Fruit fly (Drosophila melanogaster) whole organism, embryonic: ENCODE measurements around the gene Tsen34.

Experiments
- Blimp-1 ChIP-seq: fragments of 200-800 bp; sonication (Bioruptor generic); optimal IDR thresholded peaks from 3 replicates; lab custom pipeline; 2018; ENCODE audit warnings: missing biosample characterization, missing genetic modification characterization, mild to moderate bottlenecking, moderate library complexity, missing genetic modification reagents
- CG10147 ChIP-seq: fragments of 200-800 bp; sonication (Bioruptor generic); optimal IDR thresholded peaks from 2 replicates; lab custom pipeline; 2019; ENCODE audit warnings: missing biosample characterization, mild to moderate bottlenecking, missing genetic modification characterization, moderate library complexity
- CG10209 ChIP-seq: fragments of 200-800 bp; sonication (Bioruptor generic); optimal IDR thresholded peaks from 3 replicates; lab custom pipeline; 2017; ENCODE audit warnings: missing biosample characterization, mild to moderate bottlenecking, missing genetic modification characterization, missing genetic modification reagents
- CG12071 ChIP-seq: fragments of 200-800 bp; sonication (Bioruptor generic); optimal IDR thresholded peaks from 3 replicates; lab custom pipeline; 2018; ENCODE audit warnings: missing biosample characterization, mild to moderate bottlenecking, missing genetic modification characterization
- CG14050 ChIP-seq: fragments of 200-800 bp; sonication (Bioruptor generic); IDR thresholded peaks from 3 replicates; pipeline ENCODE4 v1.3.6; 2022; ENCODE audit warnings: missing biosample characterization, missing genetic modification characterization
- CG15011 ChIP-seq: fragments of 200-800 bp; sonication (Bioruptor generic); optimal IDR thresholded peaks from 3 replicates; lab custom pipeline; 2018; ENCODE audit warnings: missing biosample characterization, mild to moderate bottlenecking, missing genetic modification characterization
- CG15269 ChIP-seq: fragments of 200-800 bp; sonication (Bioruptor generic); optimal IDR thresholded peaks from 2 replicates; lab custom pipeline; 2018; ENCODE audit warnings: missing biosample characterization, mild to moderate bottlenecking, missing genetic modification characterization, moderate library complexity
- CG15479 ChIP-seq: fragments of 200-800 bp; sonication (Bioruptor generic); optimal IDR thresholded peaks from 3 replicates; lab custom pipeline; 2019; ENCODE audit warnings: missing biosample characterization, mild to moderate bottlenecking, missing genetic modification characterization, moderate library complexity
- CG17186 ChIP-seq: fragments of 200-800 bp; sonication (Bioruptor generic); optimal IDR thresholded peaks from 3 replicates; lab custom pipeline; 2017; ENCODE audit warnings: missing biosample characterization, missing genetic modification reagents, missing genetic modification characterization
- CG17912 ChIP-seq: fragments of 200-800 bp; sonication (Bioruptor generic); optimal IDR thresholded peaks from 2 replicates; lab custom pipeline; 2018; ENCODE audit warnings: missing biosample characterization, mild to moderate bottlenecking, missing genetic modification characterization
- CG18262 ChIP-seq: fragments of 200-800 bp; optimal IDR thresholded peaks from 3 replicates; lab custom pipeline; 2019; ENCODE audit warnings: missing biosample characterization, mild to moderate bottlenecking, missing genetic modification characterization, moderate library complexity
- CG18619 ChIP-seq: fragments of 200-800 bp; sonication (Bioruptor generic); optimal IDR thresholded peaks from 3 replicates; lab custom pipeline; 2017; ENCODE audit warnings: missing biosample characterization, mild to moderate bottlenecking, missing genetic modification characterization
- CG2116 ChIP-seq: fragments of 200-800 bp; sonication (Bioruptor generic); optimal IDR thresholded peaks from 3 replicates; lab custom pipeline; 2018; ENCODE audit warnings: missing biosample characterization, mild to moderate bottlenecking, missing genetic modification characterization
- CG31224 ChIP-seq: fragments of 200-800 bp; sonication (Bioruptor generic); IDR thresholded peaks from 2 replicates; pipeline ENCODE4 v1.3.6; 2022; ENCODE audit warnings: missing biosample characterization, missing genetic modification characterization
- CG31441 ChIP-seq: fragments of 200-800 bp; sonication (Bioruptor generic); IDR thresholded peaks from 2 replicates; pipeline ENCODE4 v1.3.6; 2022; ENCODE audit warnings: missing biosample characterization, missing genetic modification characterization
- CG4404 ChIP-seq: fragments of 200-800 bp; sonication (Bioruptor generic); IDR thresholded peaks from 2 replicates; pipeline ENCODE4 v1.3.6; 2022; ENCODE audit warnings: missing biosample characterization, missing genetic modification characterization
- CG5953 ChIP-seq: fragments of 200-800 bp; sonication (Bioruptor generic); IDR thresholded peaks from 2 replicates; pipeline ENCODE4 v1.3.6; 2022; ENCODE audit warnings: missing biosample characterization, missing genetic modification characterization
- CG7786 ChIP-seq: fragments of 200-800 bp; sonication (Bioruptor generic); optimal IDR thresholded peaks from 2 replicates; lab custom pipeline; 2016; ENCODE audit warnings: missing biosample characterization, missing genetic modification characterization
- CG8281 ChIP-seq: fragments of 200-800 bp; sonication (Bioruptor generic); optimal IDR thresholded peaks from 2 replicates; lab custom pipeline; 2018; ENCODE audit warnings: missing biosample characterization, mild to moderate bottlenecking, missing genetic modification characterization, moderate library complexity
- CG8478 ChIP-seq: fragments of >200 bp; optimal IDR thresholded peaks from 2 replicates; lab custom pipeline; 2018
- CTCF ChIP-seq: fragments of 200-800 bp; sonication (Bioruptor generic); optimal IDR thresholded peaks from 2 replicates; lab custom pipeline; 2017; ENCODE audit warnings: missing biosample characterization, mild to moderate bottlenecking, missing genetic modification characterization, moderate library complexity
- Doc3 ChIP-seq: fragments of 200-800 bp; sonication (Bioruptor generic); IDR thresholded peaks from 3 replicates; pipeline ENCODE4 v1.3.6; 2022; ENCODE audit warnings: missing biosample characterization, missing genetic modification characterization; ENCODE audit not compliant: partially characterized antibody
- Dp ChIP-seq: fragments of 200-800 bp; sonication (Bioruptor generic); optimal IDR thresholded peaks from 2 replicates; lab custom pipeline; 2018; ENCODE audit warnings: missing biosample characterization, mild to moderate bottlenecking, missing genetic modification characterization, moderate library complexity
- Gug ChIP-seq: fragments of 200-800 bp; sonication (Bioruptor generic); IDR thresholded peaks from 4 replicates; pipeline ENCODE4 v1.3.6; 2022; ENCODE audit warnings: missing biosample characterization, missing genetic modification characterization
- HLH3B ChIP-seq: fragments of 200-800 bp; sonication (Bioruptor generic); IDR thresholded peaks from 2 replicates; pipeline ENCODE4 v1.3.6; 2022; ENCODE audit warnings: missing biosample characterization, missing genetic modification characterization
- Hmx ChIP-seq: fragments of 200-800 bp; sonication (Bioruptor generic); optimal IDR thresholded peaks from 2 replicates; lab custom pipeline; 2016; ENCODE audit warnings: missing biosample characterization, missing genetic modification characterization
- Hr39 ChIP-seq: fragments of >200 bp; optimal IDR thresholded peaks from 2 replicates; lab custom pipeline; 2017
- Hr51 ChIP-seq, 2 experiments: fragments of 200-800 bp; sonication (Bioruptor generic); optimal IDR thresholded peaks; 2 replicates in 1 of 2; 3 replicates in 1 of 2; lab custom pipeline; 2016 to 2018; ENCODE audit warnings: missing biosample characterization in 2 of 2, missing genetic modification characterization in 2 of 2, mild to moderate bottlenecking in 1 of 2, moderate library complexity in 1 of 2
- Hsf ChIP-seq: fragments of 200-800 bp; sonication (Bioruptor generic); optimal IDR thresholded peaks from 3 replicates; lab custom pipeline; 2016; ENCODE audit warnings: missing biosample characterization, missing genetic modification characterization
- Lhr ChIP-seq: fragments of 200-800 bp; sonication (Bioruptor generic); optimal IDR thresholded peaks from 3 replicates; lab custom pipeline; 2017; ENCODE audit warnings: mild to moderate bottlenecking, missing biosample characterization, missing genetic modification reagents, missing genetic modification characterization
- NC2β ChIP-seq: fragments of 200-800 bp; sonication (Bioruptor generic); optimal IDR thresholded peaks from 2 replicates; lab custom pipeline; 2016; ENCODE audit warnings: missing biosample characterization, missing genetic modification characterization
- NK7.1 ChIP-seq: fragments of 200-800 bp; sonication (Bioruptor generic); optimal IDR thresholded peaks from 3 replicates; lab custom pipeline; 2016; ENCODE audit warnings: missing biosample characterization, missing genetic modification characterization
- Nf-YC ChIP-seq: fragments of 200-800 bp; optimal IDR thresholded peaks from 3 replicates; lab custom pipeline; 2019; ENCODE audit warnings: missing biosample characterization, mild to moderate bottlenecking, missing genetic modification characterization, moderate library complexity
- Poxn ChIP-seq: fragments of 200-800 bp; sonication (Bioruptor generic); IDR thresholded peaks from 2 replicates; pipeline ENCODE4 v1.3.6; 2022; ENCODE audit warnings: missing biosample characterization, missing genetic modification characterization
- ap ChIP-seq: fragments of 200-800 bp; sonication (Bioruptor generic); IDR thresholded peaks from 2 replicates; pipeline ENCODE4 v1.3.6; 2022; ENCODE audit warnings: missing biosample characterization, missing genetic modification characterization
- cad ChIP-seq: fragments of >200 bp; optimal IDR thresholded peaks from 2 replicates; lab custom pipeline; 2017; ENCODE audit warnings: missing biosample characterization, missing genetic modification characterization
- cas ChIP-seq: fragments of 200-800 bp; sonication (Bioruptor generic); IDR thresholded peaks from 2 replicates; pipeline ENCODE4 v1.3.6; 2022; ENCODE audit warnings: missing biosample characterization, missing genetic modification characterization
- caup ChIP-seq: fragments of 200-800 bp; sonication (Bioruptor generic); optimal IDR thresholded peaks from 3 replicates; lab custom pipeline; 2017; ENCODE audit warnings: missing biosample characterization, mild to moderate bottlenecking, missing genetic modification characterization, moderate library complexity; ENCODE audit not compliant: severe bottlenecking
- corto ChIP-seq: fragments of 200-800 bp; sonication (Bioruptor generic); optimal IDR thresholded peaks from 2 replicates; lab custom pipeline; 2016; ENCODE audit warnings: missing biosample characterization, mild to moderate bottlenecking, missing genetic modification characterization, moderate library complexity
- dan ChIP-seq: fragments of 200-800 bp; sonication (Bioruptor generic); IDR thresholded peaks from 2 replicates; pipeline ENCODE4 v1.3.6; 2022; ENCODE audit warnings: missing biosample characterization, missing genetic modification characterization
- fru ChIP-seq: fragments of >200 bp; optimal IDR thresholded peaks from 2 replicates; lab custom pipeline; 2017
- gro ChIP-seq: fragments of 200-800 bp; sonication (Bioruptor generic); optimal IDR thresholded peaks from 2 replicates; lab custom pipeline; 2016; ENCODE audit warnings: missing biosample characterization, missing genetic modification characterization
- gsb ChIP-seq: fragments of 200-800 bp; sonication (Bioruptor generic); IDR thresholded peaks from 2 replicates; pipeline ENCODE4 v1.3.6; 2022; ENCODE audit warnings: missing biosample characterization, missing genetic modification characterization
- jigr1 ChIP-seq: fragments of 200-800 bp; sonication (Bioruptor generic); IDR thresholded peaks from 3 replicates; pipeline ENCODE4 v1.3.6; 2022; ENCODE audit warnings: missing biosample characterization, missing genetic modification characterization
- nerfin-1 ChIP-seq: fragments of 200-800 bp; sonication (Bioruptor generic); optimal IDR thresholded peaks from 3 replicates; lab custom pipeline; 2019; ENCODE audit warnings: missing biosample characterization, mild to moderate bottlenecking, missing genetic modification characterization, moderate library complexity
- onecut ChIP-seq: fragments of 200-800 bp; sonication (Bioruptor generic); IDR thresholded peaks from 2 replicates; pipeline ENCODE4 v1.3.6; 2022; ENCODE audit warnings: missing biosample characterization, missing genetic modification characterization
- org-1 ChIP-seq: fragments of 200-800 bp; sonication (Bioruptor generic); optimal IDR thresholded peaks from 2 replicates; lab custom pipeline; 2017; ENCODE audit warnings: missing biosample characterization, missing genetic modification characterization
- schlank ChIP-seq: fragments of 200-800 bp; sonication (Bioruptor generic); optimal IDR thresholded peaks from 2 replicates; lab custom pipeline; 2018; ENCODE audit warnings: missing biosample characterization, mild to moderate bottlenecking, missing genetic modification characterization
- slbo ChIP-seq: fragments of 200-800 bp; sonication (Bioruptor generic); IDR thresholded peaks from 2 replicates; pipeline ENCODE4 v1.3.6; 2022; ENCODE audit warnings: missing biosample characterization, missing genetic modification characterization
- ssp ChIP-seq: fragments of 200-800 bp; sonication (Bioruptor generic); IDR thresholded peaks from 2 replicates; pipeline ENCODE4 v1.3.6; 2022; ENCODE audit warnings: missing biosample characterization, missing genetic modification characterization
- zen ChIP-seq: fragments of 200-800 bp; sonication (Bioruptor generic); optimal IDR thresholded peaks from 3 replicates; lab custom pipeline; 2018; ENCODE audit warnings: missing biosample characterization, mild to moderate bottlenecking, missing genetic modification characterization, moderate library complexity

Gene Tsen34

DNA sequence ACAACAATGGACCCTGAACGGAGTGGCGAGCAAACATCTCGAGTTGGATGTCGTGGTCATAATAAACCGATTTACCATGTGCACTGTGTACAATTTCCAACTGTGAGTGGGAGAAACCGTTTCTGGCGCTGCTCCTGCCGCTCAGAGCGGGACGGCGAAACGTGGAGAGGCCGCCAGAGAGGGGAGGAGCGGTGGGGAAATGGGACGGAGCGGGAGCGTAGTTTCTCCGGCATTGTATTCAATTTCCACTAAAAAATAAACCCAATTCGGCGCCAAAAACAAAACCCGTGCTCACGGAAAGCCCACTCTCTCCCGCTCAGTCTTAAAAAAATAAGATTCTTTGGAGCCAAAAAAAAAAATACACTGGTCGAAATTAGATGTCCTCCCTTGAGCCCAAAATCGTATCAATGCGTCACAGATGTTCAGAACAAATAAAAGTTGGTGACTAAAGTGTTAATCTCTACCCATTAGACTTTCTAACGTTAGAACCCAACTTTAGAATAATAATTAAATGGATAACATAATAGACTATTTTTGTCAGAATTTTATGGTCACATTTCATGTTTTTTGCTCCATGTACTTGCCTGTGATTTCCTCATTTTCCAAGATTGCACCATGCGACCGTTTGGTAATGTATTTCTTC lies 1.5 kb downstream of the Tsen34 start (continued):
- TF ChIP-seq NC2β (GFP tag; lab: Kevin White, UChicago) (peak; percentile 53), HLH3B (GFP tag; lab: Robert Waterston, UW) (peak; percentile 65), Doc3 (GFP tag; lab: Robert Waterston, UW) (no peak), CG15269 (tag; lab: Kevin White, UChicago) (peak; percentile 77), dan (GFP tag; lab: Robert Waterston, UW) (no peak), CG10209 (GFP tag; lab: Kevin White, UChicago) (peak; percentile 65), CG7786 (GFP tag; lab: Kevin White, UChicago) (peak; percentile 70), nerfin-1 (tag; lab: Kevin White, UChicago) (peak; percentile 22), CG14050 (GFP tag; lab: Robert Waterston, UW) (peak; percentile 17; the same call in 1 of the 3 replicates), onecut (GFP tag; lab: Robert Waterston, UW) (peak; percentile 57), ssp (GFP tag; lab: Robert Waterston, UW) (0 out of 2 replicates have a peak, but pooled peaks have one; percentile 34), schlank (tag; lab: Kevin White, UChicago) (peak; percentile 33), CTCF (GFP tag; lab: Kevin White, UChicago) (no peak), CG31441 (GFP tag; lab: Robert Waterston, UW) (peak; percentile 71; the same call in 1 of the 2 replicates), CG31224 (GFP tag; lab: Robert Waterston, UW) (no peak), Hr39 (lab: Kevin White, UChicago) (no peak), CG5953 (GFP tag; lab: Robert Waterston, UW) (peak; percentile 38; the same call in 1 of the 2 replicates), NK7.1 (GFP tag; lab: Kevin White, UChicago) (peak; percentile 30), CG8281 (tag; lab: Kevin White, UChicago) (peak; percentile 23), zen (tag; lab: Kevin White, UChicago) (peak; percentile 33), slbo (GFP tag; lab: Robert Waterston, UW) (peak; percentile 76), Hsf (GFP tag; lab: Kevin White, UChicago) (peak; percentile 75), CG17912 (GFP tag; lab: Kevin White, UChicago) (no peak), Hmx (GFP tag; lab: Kevin White, UChicago) (peak; percentile 21), CG15011 (GFP tag; lab: Kevin White, UChicago) (peak; percentile 50), cad (GFP tag; lab: Kevin White, UChicago) (no peak), CG10147 (peak; percentile 35), Blimp-1 (GFP tag; lab: Kevin White, UChicago) (peak; percentile 75), CG2116 (peak; percentile 35), corto (GFP tag; lab: Kevin White, UChicago) (no peak), caup (GFP tag; lab: Kevin White, UChicago) (peak; percentile 54), Nf-YC (tag; lab: Kevin White, UChicago) (no peak), gro (GFP tag; lab: Kevin White, UChicago) (peak; percentile 57), jigr1 (GFP tag; lab: Robert Waterston, UW) (no peak), Gug (GFP tag; lab: Robert Waterston, UW) (peak; percentile 58; the same call in 2 of the 4 replicates), CG8478 (no peak), Lhr (GFP tag; lab: Kevin White, UChicago) (peak; percentile 26), Poxn (GFP tag; lab: Robert Waterston, UW) (no peak), CG18262 (tag; lab: Kevin White, UChicago) (peak; percentile 62), CG15479 (GFP tag; lab: Kevin White, UChicago) (no peak), org-1 (GFP tag; lab: Kevin White, UChicago) (no peak), CG4404 (GFP tag; lab: Robert Waterston, UW) (no peak), Dp (GFP tag; lab: Kevin White, UChicago) (peak; percentile 6), CG17186 (GFP tag; lab: Kevin White, UChicago) (no peak), gsb (GFP tag; lab: Robert Waterston, UW) (no peak), ap (GFP tag; lab: Robert Waterston, UW) (peak; percentile 61; the same call in 1 of the 2 replicates), Hr51 (GFP tag; optimal IDR thresholded peaks at IDR 0.05; lab: Kevin White, UChicago) (peak; percentile 44 to 86), fru (lab: Kevin White, UChicago) (no peak), cas (no peak), CG12071 (GFP tag; lab: Kevin White, UChicago) (peak; percentile 58), CG18619 (GFP tag; lab: Kevin White, UChicago) (peak; percentile 54)
